Worm (Caenorhabditis elegans): Measurements from ENCODE around the gene tmc-1.

DNA sequence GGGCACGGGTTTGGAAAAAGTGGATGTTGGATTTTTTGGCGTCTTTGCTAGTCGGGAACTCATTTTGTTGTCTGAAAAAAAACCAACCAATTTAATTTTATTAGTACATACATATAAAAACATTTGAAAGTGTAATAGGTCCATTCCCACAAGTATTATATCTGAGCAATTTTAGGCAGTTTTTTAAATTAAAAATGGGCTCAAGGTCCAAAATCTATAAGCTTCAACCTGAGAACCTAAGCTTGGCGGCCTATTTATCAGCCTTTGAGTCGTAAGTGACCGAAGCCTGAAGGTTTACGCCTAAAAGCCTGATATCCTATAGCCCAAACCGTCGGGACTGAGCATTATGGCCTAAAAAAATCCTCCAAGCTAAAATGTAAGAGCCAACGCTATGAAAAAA lies 56.5 kb downstream of the tmc-1 start:
- TF ChIP-seq egl-27 (tag; optimal IDR thresholded peaks at IDR 0.05), result no peak
- no peak for TF ChIP-seq elt-2 (tag; optimal IDR thresholded peaks at IDR 0.05)
- no peak for TF ChIP-seq ama-1 (optimal IDR thresholded peaks at IDR 0.05)
- TF ChIP-seq ztf-11 (tag; optimal IDR thresholded peaks at IDR 0.05), result no peak
- TF ChIP-seq ceh-82 (tag; optimal IDR thresholded peaks at IDR 0.05), result no peak
- no peak for TF ChIP-seq sea-2 (GFP tag; optimal IDR thresholded peaks at IDR 0.05)
- TF ChIP-seq fos-1 (tag; optimal IDR thresholded peaks at IDR 0.05), result no peak
- no peak for TF ChIP-seq pha-4 (tag; optimal IDR thresholded peaks at IDR 0.05)
